Worm (Caenorhabditis elegans) whole organism, early embryonic: ENCODE results near the gene F35C11.5.

Source experiments
- B0310.2 ChIP-seq: sonication (generic microtip); optimal IDR thresholded peaks from 2 replicates; lab custom pipeline; 2016; ENCODE audit warnings: mild to moderate bottlenecking, missing genetic modification characterization, missing compliant biosample characterization
- aly-1 ChIP-seq: sonication (generic microtip); optimal IDR thresholded peaks from 2 replicates; lab custom pipeline; 2016; ENCODE audit warnings: missing genetic modification characterization, missing compliant biosample characterization
- ama-1 ChIP-seq: fragments of 150-350 bp; optimal IDR thresholded peaks from 2 replicates; lab custom pipeline; 2014
- flt-1 ChIP-seq: fragments of 200-800 bp; sonication (Bioruptor generic); IDR thresholded peaks from 2 replicates; pipeline ENCODE4 v1.3.6; 2022; ENCODE audit warnings: missing genetic modification characterization, missing compliant biosample characterization
- hmbx-1 ChIP-seq: sonication (generic microtip); optimal IDR thresholded peaks from 2 replicates; lab custom pipeline; 2016; ENCODE audit warnings: mild to moderate bottlenecking, missing genetic modification characterization, missing compliant biosample characterization
- hmg-4 ChIP-seq: fragments of 200-800 bp; sonication (Bioruptor generic); optimal IDR thresholded peaks from 2 replicates; lab custom pipeline; 2018; ENCODE audit warnings: mild to moderate bottlenecking, missing genetic modification characterization, missing compliant biosample characterization
- scrt-1 ChIP-seq: fragments of 200-800 bp; sonication (Bioruptor generic); IDR thresholded peaks from 2 replicates; pipeline ENCODE4 v1.3.6; 2022; ENCODE audit warnings: missing genetic modification characterization, missing compliant biosample characterization
- tbx-11 ChIP-seq: fragments of 200-800 bp; sonication (Bioruptor generic); IDR thresholded peaks from 2 replicates; pipeline ENCODE4 v1.3.6; 2022; ENCODE audit warnings: missing genetic modification characterization, missing compliant biosample characterization
- tbx-37 ChIP-seq: fragments of 200-800 bp; sonication (Bioruptor generic); conservative IDR thresholded peaks from 2 replicates; pipeline ENCODE4 v1.3.6; 2022; ENCODE audit warnings: missing genetic modification reagents, missing genetic modification characterization, missing compliant biosample characterization

DNA sequence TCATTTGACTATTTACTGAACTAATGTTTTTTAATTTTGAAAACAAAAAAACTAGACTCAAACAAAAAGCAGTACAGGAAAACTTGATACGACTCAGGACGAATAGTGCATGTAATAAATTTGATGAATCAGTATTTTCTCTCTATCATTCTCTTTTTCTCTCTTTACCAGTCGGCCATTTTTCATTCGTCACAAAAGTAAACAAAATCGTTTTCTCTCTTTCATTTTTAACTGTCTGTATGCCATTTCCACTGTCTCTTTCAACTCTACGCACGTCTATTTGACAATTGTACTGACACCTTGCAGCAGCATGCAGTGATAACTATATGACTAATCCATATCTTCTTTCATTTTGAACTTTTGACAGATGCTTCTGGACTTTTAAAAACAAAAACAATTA lies 4.8 kb upstream of the F35C11.5 start, which contains the start of the genes F35C11.2 and F35C11.4:
- TF ChIP-seq tbx-37 (GFP tag; lab: Robert Waterston, UW) (no peak), flt-1 (GFP tag; lab: Robert Waterston, UW) (no peak), ama-1 (lab: Kevin White, UChicago) (no peak), B0310.2 (no peak), hmbx-1 (no peak), tbx-11 (GFP tag; lab: Robert Waterston, UW) (no peak), aly-1 (tag; lab: Kevin White, UChicago) (no peak), scrt-1 (GFP tag; lab: Robert Waterston, UW) (no peak), hmg-4 (no peak)
